Worm (Caenorhabditis elegans): ENCODE data around the gene dnj-16.

The dnj-16 gene

ce11 chrIII:4187845-4188244, 3.1 kb upstream of the dnj-16 start, which contains the start of gene R74.2:
TSS of gene R74.2 (plus strand) at chrIII:4188160.
- TF ChIP-seq die-1 (tag; optimal IDR thresholded peaks at IDR 0.05) (no peak), nhr-90 (tag; optimal IDR thresholded peaks at IDR 0.05) (no peak), ceh-58 (GFP tag; IDR thresholded peaks at IDR 0.05) (no peak), hlh-12 (tag; optimal IDR thresholded peaks at IDR 0.05) (no peak), pbrm-1 (GFP tag; IDR thresholded peaks at IDR 0.05) (no peak), madf-3 (GFP tag; IDR thresholded peaks at IDR 0.05) (no peak), mcd-1 (GFP tag; IDR thresholded peaks at IDR 0.05) (no peak), ztf-18 (tag; optimal IDR thresholded peaks at IDR 0.05) (no peak)

- TF ChIP-seq snpc-3.4 (tag; optimal IDR thresholded peaks at IDR 0.05) (no peak), unc-62 (GFP tag; optimal IDR thresholded peaks at IDR 0.05) (no peak), lin-54 (GFP tag; optimal IDR thresholded peaks at IDR 0.05) (no peak), sdz-38 (tag; optimal IDR thresholded peaks at IDR 0.05) (no peak)
Observed at ce11 chrIII:4189602-4190001, 1.3 kb upstream of the dnj-16 start.

- TF ChIP-seq Y95B8A.8 (GFP tag; IDR thresholded peaks at IDR 0.05), result no peak
- no peak for TF ChIP-seq F49E8.2 (tag; optimal IDR thresholded peaks at IDR 0.05; ENCODE audit: insufficient read depth)
- no peak for TF ChIP-seq athp-1 (tag; optimal IDR thresholded peaks at IDR 0.05)
- TF ChIP-seq ceh-27 (GFP tag; optimal IDR thresholded peaks at IDR 0.05), result no peak
- no peak for TF ChIP-seq T26A5.8 (tag; optimal IDR thresholded peaks at IDR 0.05)
- no peak for TF ChIP-seq lin-40 (tag; optimal IDR thresholded peaks at IDR 0.05)
- no peak for TF ChIP-seq ceh-91 (GFP tag; IDR thresholded peaks at IDR 0.05)
- TF ChIP-seq attf-3 (GFP tag; conservative IDR thresholded peaks at IDR 0.05), result no peak
- TF ChIP-seq C17E4.6 (GFP tag; IDR thresholded peaks at IDR 0.05), result no peak
- no peak for TF ChIP-seq dpl-1 (GFP tag; optimal IDR thresholded peaks at IDR 0.05)
- TF ChIP-seq mxl-1 (tag; optimal IDR thresholded peaks at IDR 0.05), result no peak
Observed at ce11 chrIII:4190241-4190640, 700 bp upstream of the dnj-16 start, which contains the start of gene spp-28. TSS of gene spp-28 (minus strand) at chrIII:4190341.

- TF ChIP-seq ceh-91 (GFP tag; IDR thresholded peaks at IDR 0.05) (no peak), F57C9.4 (tag; optimal IDR thresholded peaks at IDR 0.05) (no peak), repo-1 (tag; optimal IDR thresholded peaks at IDR 0.05) (no peak), Y67H2A.10 (GFP tag; conservative IDR thresholded peaks at IDR 0.05) (no peak), lin-54 (GFP tag; optimal IDR thresholded peaks at IDR 0.05) (peak; percentile 67), F10E7.11 (tag; optimal IDR thresholded peaks at IDR 0.05) (no peak), egrh-3 (GFP tag; IDR thresholded peaks at IDR 0.05) (no peak), unc-130 (GFP tag; optimal IDR thresholded peaks at IDR 0.05) (no peak), hmg-20 (GFP tag; IDR thresholded peaks at IDR 0.05) (no peak), ztf-26 (tag; optimal IDR thresholded peaks at IDR 0.05) (peak; percentile 44), mel-28 (tag; optimal IDR thresholded peaks at IDR 0.05; ENCODE audit: borderline replicate concordance) (no peak), F33H1.4 (GFP tag; IDR thresholded peaks at IDR 0.05) (no peak), cebp-2 (GFP tag; IDR thresholded peaks at IDR 0.05) (no peak), ccch-3 (GFP tag; optimal IDR thresholded peaks at IDR 0.05) (no peak), Y95B8A.8 (GFP tag; IDR thresholded peaks at IDR 0.05) (0 out of 2 replicates have a peak, but pooled peaks have one; percentile 38), mxl-1 (tag; optimal IDR thresholded peaks at IDR 0.05) (no peak), dpff-1 (tag; optimal IDR thresholded peaks at IDR 0.05) (no peak), B0261.1 (tag; optimal IDR thresholded peaks at IDR 0.05) (no peak), B0035.1 (tag; optimal IDR thresholded peaks at IDR 0.05) (peak; percentile 3), snpc-4 (GFP tag; optimal IDR thresholded peaks at IDR 0.05) (no peak), snpc-4 (tag; optimal IDR thresholded peaks at IDR 0.05) (peak; percentile 52 to 71 (median 56)), athp-1 (tag; optimal IDR thresholded peaks at IDR 0.05) (peak; percentile 41), mes-4 (tag; optimal IDR thresholded peaks at IDR 0.05) (no peak), K12H6.12 (tag; optimal IDR thresholded peaks at IDR 0.05) (peak; percentile 89), Y53G8AR.9 (GFP tag; conservative IDR thresholded peaks at IDR 0.05) (0 out of 2 replicates have a peak, but pooled peaks have one; percentile 56), somi-1 (GFP tag; optimal IDR thresholded peaks at IDR 0.05) (peak; percentile 59), unc-62 (GFP tag; optimal IDR thresholded peaks at IDR 0.05) (peak; percentile 76), F23B12.7 (tag; optimal IDR thresholded peaks at IDR 0.05; ENCODE audit: insufficient read depth) (peak; percentile 31)
Observed at ce11 chrIII:4193659-4194103, 2.7 kb downstream of the dnj-16 start, which contains the start of gene xbp-1. TSS of gene xbp-1 (plus strand) at chrIII:4193809.
